Worm (Caenorhabditis elegans) whole organism, L4 larva: ENCODE results near the gene pqn-15.

Source experiments
- T26A8.4 ChIP-seq: fragments of 200-800 bp; sonication (Bioruptor generic); IDR thresholded peaks from 2 replicates; pipeline ENCODE4 v1.3.6; 2022; ENCODE audit warnings: missing genetic modification characterization, missing compliant biosample characterization
- aha-1 ChIP-seq: fragments of 150-350 bp; peaks from one replicate; lab custom pipeline; 2014; ENCODE audit warnings: missing biosample characterization, missing genetic modification characterization
- ceh-28 ChIP-seq: fragments of 150-350 bp; optimal IDR thresholded peaks from 2 replicates; lab custom pipeline; 2014; ENCODE audit warnings: missing biosample characterization, missing genetic modification reagents, missing genetic modification characterization
- ceh-32 ChIP-seq: sonication (generic microtip); optimal IDR thresholded peaks from 2 replicates; lab custom pipeline; 2016; ENCODE audit warnings: mild to moderate bottlenecking, missing genetic modification characterization, missing compliant biosample characterization; ENCODE audit not compliant: poor library complexity
- ces-1 ChIP-seq: fragments of 150-350 bp; sonication (generic microtip); optimal IDR thresholded peaks from 4 replicates; lab custom pipeline; 2014; ENCODE audit warnings: missing biosample characterization, missing genetic modification reagents, missing genetic modification characterization
- cey-2 ChIP-seq: sonication (generic microtip); optimal IDR thresholded peaks from 3 replicates; lab custom pipeline; 2017; ENCODE audit warnings: missing genetic modification characterization, mild to moderate bottlenecking, missing compliant biosample characterization, antibody characterized with exemption, borderline replicate concordance; ENCODE audit not compliant: insufficient read depth
- ctbp-1 ChIP-seq: fragments of 200-800 bp; sonication (Bioruptor generic); IDR thresholded peaks from 2 replicates; pipeline ENCODE4 v1.3.6; 2022; ENCODE audit warnings: missing genetic modification reagents, missing genetic modification characterization, missing compliant biosample characterization
- daf-12 ChIP-seq: fragments of 150-350 bp; optimal IDR thresholded peaks from 2 replicates; lab custom pipeline; 2014; ENCODE audit warnings: missing biosample characterization, missing genetic modification reagents, missing genetic modification characterization
- daf-16 ChIP-seq, 3 experiments: sonication (generic microtip); optimal IDR thresholded peaks; 2 replicates each; lab custom pipeline; 2016 to 2017; ENCODE audit warnings: missing genetic modification characterization in 3 of 3, missing genetic modification reagents in 3 of 3, mild to moderate bottlenecking in 2 of 3, missing compliant biosample characterization in 2 of 3, missing biosample characterization in 1 of 3, moderate library complexity in 1 of 3
- daf-19 ChIP-seq: fragments of 200-800 bp; sonication (Bioruptor generic); conservative IDR thresholded peaks from 2 replicates; pipeline ENCODE4 v1.3.6; 2022; ENCODE audit warnings: missing genetic modification characterization, missing compliant biosample characterization
- dmd-6 ChIP-seq: fragments of 200-800 bp; sonication (Bioruptor generic); IDR thresholded peaks from 2 replicates; pipeline ENCODE4 v1.3.6; 2022; ENCODE audit warnings: missing genetic modification reagents, missing genetic modification characterization, missing compliant biosample characterization
- dmd-8 ChIP-seq: fragments of 200-800 bp; sonication (Bioruptor generic); IDR thresholded peaks from 2 replicates; pipeline ENCODE4 v1.3.6; 2022; ENCODE audit warnings: missing genetic modification characterization, missing compliant biosample characterization
- dve-1 ChIP-seq: sonication (generic microtip); optimal IDR thresholded peaks from 2 replicates; lab custom pipeline; 2017; ENCODE audit warnings: antibody characterized with exemption, mild to moderate bottlenecking, missing genetic modification characterization, missing compliant biosample characterization; ENCODE audit not compliant: insufficient read depth
- egl-43 ChIP-seq: fragments of 200-800 bp; sonication (Bioruptor generic); IDR thresholded peaks from 2 replicates; pipeline ENCODE4 v1.3.6; 2022; ENCODE audit warnings: missing genetic modification reagents, missing genetic modification characterization, missing compliant biosample characterization
- fkh-10 ChIP-seq: fragments of 150-350 bp; optimal IDR thresholded peaks from 2 replicates; lab custom pipeline; 2014; ENCODE audit warnings: missing biosample characterization, missing genetic modification reagents, missing genetic modification characterization
- gei-8 ChIP-seq: fragments of 200-800 bp; sonication (Bioruptor generic); optimal IDR thresholded peaks from 2 replicates; lab custom pipeline; 2018; ENCODE audit warnings: mild to moderate bottlenecking, missing genetic modification characterization, missing compliant biosample characterization
- hif-1 ChIP-seq, 2 experiments: sonication (generic microtip); optimal IDR thresholded peaks; 2 replicates each; lab custom pipeline; 2016 to 2017; ENCODE audit warnings: missing compliant biosample characterization in 2 of 2, missing genetic modification characterization in 2 of 2, missing genetic modification reagents in 2 of 2, missing genotype in 2 of 2, mild to moderate bottlenecking in 1 of 2
- hlh-11 ChIP-seq: fragments of 200-800 bp; sonication (Bioruptor generic); optimal IDR thresholded peaks from 2 replicates; lab custom pipeline; 2018; ENCODE audit warnings: mild to moderate bottlenecking, missing genetic modification characterization, missing compliant biosample characterization
- jun-1 ChIP-seq: fragments of 150-350 bp; optimal IDR thresholded peaks from 2 replicates; lab custom pipeline; 2014; ENCODE audit warnings: missing biosample characterization, missing genetic modification reagents, missing genetic modification characterization
- lin-1 ChIP-seq: fragments of 200-800 bp; sonication (Bioruptor generic); IDR thresholded peaks from 2 replicates; pipeline ENCODE4 v1.3.6; 2022; ENCODE audit warnings: missing genetic modification reagents, missing genetic modification characterization, missing compliant biosample characterization
- lin-13 ChIP-seq: fragments of 150-350 bp; optimal IDR thresholded peaks from 2 replicates; lab custom pipeline; 2014; ENCODE audit warnings: missing biosample characterization, missing genetic modification reagents, missing genetic modification characterization
- lir-3 ChIP-seq: sonication (generic microtip); optimal IDR thresholded peaks from 2 replicates; lab custom pipeline; 2016; ENCODE audit warnings: mild to moderate bottlenecking, missing genetic modification characterization, missing compliant biosample characterization
- mdt-29 ChIP-seq: fragments of 200-800 bp; sonication (Bioruptor generic); IDR thresholded peaks from 2 replicates; pipeline ENCODE4 v1.3.6; 2022; ENCODE audit warnings: missing genetic modification reagents, missing genetic modification characterization, missing compliant biosample characterization
- mep-1 ChIP-seq: fragments of 150-350 bp; sonication (generic microtip); optimal IDR thresholded peaks from 3 replicates; lab custom pipeline; 2014; ENCODE audit warnings: missing biosample characterization, missing genetic modification characterization
- mes-2 ChIP-seq: sonication (generic microtip); optimal IDR thresholded peaks from 2 replicates; lab custom pipeline; 2016; ENCODE audit warnings: missing genotype, mild to moderate bottlenecking, missing genetic modification characterization, missing compliant biosample characterization; ENCODE audit not compliant: poor library complexity, severe bottlenecking
- nhr-28 ChIP-seq: fragments of 150-350 bp; optimal IDR thresholded peaks from 2 replicates; lab custom pipeline; 2014; ENCODE audit warnings: missing biosample characterization, missing genetic modification characterization
- nhr-48 ChIP-seq: sonication (generic microtip); optimal IDR thresholded peaks from 2 replicates; lab custom pipeline; 2016; ENCODE audit warnings: mild to moderate bottlenecking, missing genetic modification characterization, missing compliant biosample characterization
- nhr-76 ChIP-seq: fragments of 150-350 bp; optimal IDR thresholded peaks from 2 replicates; lab custom pipeline; 2014; ENCODE audit warnings: missing biosample characterization, missing genetic modification characterization
- nhr-77 ChIP-seq: fragments of 150-350 bp; optimal IDR thresholded peaks from 2 replicates; lab custom pipeline; 2014; ENCODE audit warnings: missing biosample characterization, missing genetic modification characterization
- php-3 ChIP-seq: fragments of 200-800 bp; sonication (Bioruptor generic); IDR thresholded peaks from 2 replicates; pipeline ENCODE4 v1.3.6; 2022; ENCODE audit warnings: missing genetic modification reagents, missing genetic modification characterization, missing compliant biosample characterization
- spr-1 ChIP-seq: sonication (generic microtip); optimal IDR thresholded peaks from 2 replicates; lab custom pipeline; 2016; ENCODE audit warnings: mild to moderate bottlenecking, missing genetic modification characterization, missing compliant biosample characterization
- unc-130 ChIP-seq: sonication (generic microtip); optimal IDR thresholded peaks from 2 replicates; lab custom pipeline; 2016; ENCODE audit warnings: missing genetic modification reagents, missing genetic modification characterization, missing compliant biosample characterization
- unc-62 ChIP-seq, 3 experiments: fragments of 150-350 bp in 1 of 3; sonication (generic microtip); optimal IDR thresholded peaks in 2 of 3; peaks in 1 of 3; 1 replicate in 1 of 3; 2 replicates in 2 of 3; lab custom pipeline; 2014 to 2017; ENCODE audit warnings: missing biosample characterization in 3 of 3, missing genetic modification characterization in 3 of 3, missing genetic modification reagents in 3 of 3, missing genotype in 1 of 3

The pqn-15 gene

DNA sequence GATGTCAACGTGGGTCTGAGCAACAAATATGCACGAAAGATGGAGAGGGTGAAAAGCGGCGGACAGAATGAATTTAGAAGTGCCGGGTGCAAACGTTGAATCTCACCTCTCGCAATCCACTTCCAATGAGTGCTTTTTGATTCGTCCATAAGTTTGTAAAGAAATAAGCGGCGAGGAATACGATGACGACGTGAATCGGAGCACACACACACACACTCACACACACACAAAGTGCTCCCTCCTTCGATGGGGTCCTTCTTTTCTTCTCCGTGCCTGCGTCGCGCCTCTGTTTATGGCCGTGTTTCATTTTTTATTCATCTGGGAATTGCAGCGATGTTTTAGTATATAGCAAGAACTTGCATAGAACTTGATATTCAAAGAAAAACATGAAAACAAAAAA is 9.3 kb downstream of the pqn-15 start, which contains the start of gene paf-2:
Gene paf-2 (minus strand): TSS at position 290 of the 400 bp plus-strand sequence.
- TF ChIP-seq daf-19 (GFP tag; lab: Robert Waterston, UW) (no peak), mes-2 (tag; lab: Kevin White, UChicago) (no peak), unc-62 (GFP tag; optimal IDR thresholded peaks at IDR 0.05 in 1 of 2; lab: Kevin White, UChicago) (peak in 1 of 2 experiments; percentile 68), unc-62 (tag; optimal IDR thresholded peaks at IDR 0.05; lab: Kevin White, UChicago) (no peak), mep-1 (tag; lab: Kevin White, UChicago) (peak; percentile 22), lin-13 (GFP tag; lab: Kevin White, UChicago) (no peak), hif-1 (tag; optimal IDR thresholded peaks at IDR 0.05; lab: Kevin White, UChicago) (peak in 1 of 2 experiments; percentile 1), ceh-28 (no peak), ctbp-1 (GFP tag; lab: Robert Waterston, UW) (0 out of 2 replicates have a peak, but pooled peaks have one; percentile 24), aha-1 (tag; lab: Kevin White, UChicago) (peak; percentile 13)

DNA sequence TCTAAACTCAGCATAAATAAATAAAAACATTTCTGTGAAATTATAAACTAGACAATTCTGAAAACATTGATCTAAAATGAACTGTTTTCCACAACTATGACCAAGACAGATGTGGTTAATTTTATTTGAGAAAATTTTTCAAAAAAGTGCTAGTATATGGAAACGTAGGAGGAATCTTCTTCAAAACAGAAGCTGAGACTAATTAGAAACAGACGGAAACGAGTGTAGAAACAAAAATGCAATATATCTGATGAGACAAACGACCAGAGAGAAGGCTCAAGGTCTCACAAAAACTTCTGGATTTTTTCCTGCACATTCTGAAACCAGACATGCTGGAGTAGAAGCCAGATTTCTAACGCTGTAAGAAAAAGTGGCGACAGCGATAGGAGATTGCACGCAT is 10.8 kb downstream of the pqn-15 start:
- TF ChIP-seq egl-43 (GFP tag; lab: Robert Waterston, UW): no peak
- TF ChIP-seq mep-1 (tag; lab: Kevin White, UChicago): no peak
- TF ChIP-seq mdt-29: no peak
- TF ChIP-seq lin-1: no peak
- TF ChIP-seq dve-1 (tag; lab: Kevin White, UChicago): no peak
- TF ChIP-seq nhr-48 (tag; lab: Kevin White, UChicago): no peak
- no peak for TF ChIP-seq aha-1 (tag; lab: Kevin White, UChicago)
- TF ChIP-seq daf-12 (tag; lab: Kevin White, UChicago): no peak
- TF ChIP-seq T26A8.4: no peak
- no peak for TF ChIP-seq nhr-76 (tag; lab: Kevin White, UChicago)
- no peak for TF ChIP-seq ces-1 (GFP tag; lab: Kevin White, UChicago)
- no peak for TF ChIP-seq php-3 (GFP tag; lab: Robert Waterston, UW)
- no peak for TF ChIP-seq nhr-28 (tag; lab: Kevin White, UChicago)
- no peak for TF ChIP-seq dmd-8 (GFP tag; lab: Robert Waterston, UW)
- no peak for TF ChIP-seq spr-1 (tag; lab: Kevin White, UChicago)
- TF ChIP-seq gei-8 (GFP tag; lab: Kevin White, UChicago): no peak
- no peak for TF ChIP-seq jun-1 (tag; lab: Kevin White, UChicago)

DNA sequence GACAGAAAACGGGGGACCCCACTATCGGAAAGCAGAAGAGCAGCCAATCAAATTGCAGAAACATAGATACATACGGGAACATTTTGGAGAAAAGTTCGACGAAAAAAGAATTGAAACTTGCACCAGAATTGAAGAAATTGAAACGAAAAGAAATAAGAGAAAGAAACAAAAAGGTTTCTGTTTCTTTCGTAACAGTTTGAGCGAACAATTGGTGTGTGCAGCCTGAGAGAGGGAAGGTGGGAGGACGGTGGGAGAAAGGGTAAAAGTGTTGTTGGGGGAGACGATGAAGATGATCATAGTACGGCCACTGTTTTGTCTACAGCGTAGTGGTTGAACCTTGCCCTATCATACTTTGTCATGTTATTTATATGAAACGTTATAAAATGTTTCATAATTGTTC is 11.8 kb downstream of the pqn-15 start:
- TF ChIP-seq hlh-11 (tag; lab: Kevin White, UChicago) (peak; percentile 41), dmd-6 (GFP tag; lab: Robert Waterston, UW) (peak; percentile 9; the same call in 1 of the 2 replicates), daf-16 (GFP tag; optimal IDR thresholded peaks at IDR 0.05; lab: Kevin White, UChicago) (no peak), daf-16 (tag; optimal IDR thresholded peaks at IDR 0.05; lab: Kevin White, UChicago) (peak; percentile 48), dmd-8 (GFP tag; lab: Robert Waterston, UW) (no peak), nhr-28 (tag; lab: Kevin White, UChicago) (peak; percentile 28), fkh-10 (GFP tag; lab: Kevin White, UChicago) (peak; percentile 27), mep-1 (tag; lab: Kevin White, UChicago) (peak; percentile 32), ceh-32 (tag; lab: Kevin White, UChicago) (no peak), nhr-77 (tag; lab: Kevin White, UChicago) (no peak)
- TF ChIP-seq, all 104 proteins: peak for 6

DNA sequence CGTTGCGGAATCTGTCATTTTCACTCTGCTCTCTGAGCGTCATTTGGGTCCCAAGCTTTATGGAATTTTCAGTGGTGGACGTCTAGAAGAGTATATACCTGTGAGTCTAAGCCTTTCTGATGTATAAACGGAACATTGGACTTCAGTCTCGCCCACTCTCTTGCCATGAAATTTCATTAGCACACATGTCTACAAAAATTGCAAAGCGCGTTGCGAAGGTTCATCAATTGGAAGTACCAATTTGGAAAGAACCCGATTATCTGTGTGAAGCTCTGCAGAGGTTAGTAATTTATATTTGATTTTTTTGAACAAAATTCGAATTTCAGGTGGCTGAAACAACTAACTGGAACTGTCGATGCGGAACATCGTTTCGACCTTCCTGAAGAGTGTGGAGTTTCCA is 17.0 kb downstream of the pqn-15 start:
- TF ChIP-seq lir-3 (tag; lab: Kevin White, UChicago) (no peak), unc-62 (GFP tag; optimal IDR thresholded peaks at IDR 0.05 in 1 of 2; lab: Kevin White, UChicago) (peak in 1 of 2 experiments; percentile 57), unc-62 (tag; optimal IDR thresholded peaks at IDR 0.05; lab: Kevin White, UChicago) (no peak), aha-1 (tag; lab: Kevin White, UChicago) (peak; percentile 74), cey-2 (no peak), unc-130 (GFP tag; lab: Kevin White, UChicago) (no peak)
- TF ChIP-seq, all 104 proteins: peak for 2
